Fruit fly (Drosophila melanogaster) whole organism, embryonic: Measurements from ENCODE around the gene CG14929.

ENCODE experiments used
- BEAF-32 ChIP-seq: fragments of 200-800 bp; sonication (Bioruptor generic); optimal IDR thresholded peaks from 3 replicates; lab custom pipeline; 2017; ENCODE audit warnings: missing biosample characterization, missing genetic modification characterization, mild to moderate bottlenecking, moderate library complexity, missing genetic modification reagents
- BtbVII ChIP-seq: fragments of 200-800 bp; sonication (Bioruptor generic); optimal IDR thresholded peaks from 3 replicates; lab custom pipeline; 2017; ENCODE audit warnings: missing biosample characterization, mild to moderate bottlenecking, missing genetic modification characterization
- CG1024 ChIP-seq: fragments of 200-800 bp; sonication (Bioruptor generic); IDR thresholded peaks from 2 replicates; pipeline ENCODE4 v1.3.6; 2022; ENCODE audit warnings: missing biosample characterization, missing genetic modification characterization
- CG10267 ChIP-seq: fragments of 200-800 bp; sonication (Bioruptor generic); optimal IDR thresholded peaks from 2 replicates; lab custom pipeline; 2018; ENCODE audit warnings: missing biosample characterization, mild to moderate bottlenecking, missing genetic modification characterization, moderate library complexity
- CG11560 ChIP-seq: fragments of 200-800 bp; sonication (Bioruptor generic); IDR thresholded peaks from 3 replicates; pipeline ENCODE4 v1.3.6; 2022; ENCODE audit warnings: missing biosample characterization, missing genetic modification characterization
- CG12391 ChIP-seq: fragments of 200-800 bp; sonication (Bioruptor generic); optimal IDR thresholded peaks from 3 replicates; lab custom pipeline; 2018; ENCODE audit warnings: missing biosample characterization, mild to moderate bottlenecking, missing genetic modification characterization, moderate library complexity
- CG14860 ChIP-seq: fragments of 200-800 bp; sonication (Bioruptor generic); IDR thresholded peaks from 3 replicates; pipeline ENCODE4 v1.3.6; 2022; ENCODE audit warnings: missing biosample characterization, missing genetic modification characterization; ENCODE audit not compliant: partially characterized antibody
- CG15479 ChIP-seq: fragments of 200-800 bp; sonication (Bioruptor generic); optimal IDR thresholded peaks from 3 replicates; lab custom pipeline; 2019; ENCODE audit warnings: missing biosample characterization, mild to moderate bottlenecking, missing genetic modification characterization, moderate library complexity
- CG15514 ChIP-seq: fragments of 200-800 bp; sonication (Bioruptor generic); optimal IDR thresholded peaks from 3 replicates; lab custom pipeline; 2017; ENCODE audit warnings: missing biosample characterization, missing genetic modification characterization, mild to moderate bottlenecking, moderate library complexity, missing genetic modification reagents
- CG17612 ChIP-seq: fragments of 200-800 bp; sonication (Bioruptor generic); IDR thresholded peaks from 2 replicates; pipeline ENCODE4 v1.3.6; 2022; ENCODE audit warnings: missing biosample characterization, missing genetic modification characterization
- CG1832 ChIP-seq: fragments of 200-800 bp; sonication (Bioruptor generic); optimal IDR thresholded peaks from 2 replicates; lab custom pipeline; 2017; ENCODE audit warnings: missing biosample characterization, mild to moderate bottlenecking, missing genetic modification characterization, inconsistent platforms
- CG2116 ChIP-seq: fragments of 200-800 bp; sonication (Bioruptor generic); optimal IDR thresholded peaks from 3 replicates; lab custom pipeline; 2018; ENCODE audit warnings: missing biosample characterization, mild to moderate bottlenecking, missing genetic modification characterization
- CG31224 ChIP-seq: fragments of 200-800 bp; sonication (Bioruptor generic); IDR thresholded peaks from 2 replicates; pipeline ENCODE4 v1.3.6; 2022; ENCODE audit warnings: missing biosample characterization, missing genetic modification characterization
- CG3407 ChIP-seq: fragments of 200-800 bp; sonication (Bioruptor generic); optimal IDR thresholded peaks from 2 replicates; lab custom pipeline; 2018; ENCODE audit warnings: missing biosample characterization, mild to moderate bottlenecking, missing genetic modification characterization
- CG3995 ChIP-seq: fragments of 200-800 bp; sonication (Bioruptor generic); optimal IDR thresholded peaks from 3 replicates; lab custom pipeline; 2016; ENCODE audit warnings: missing biosample characterization, missing genetic modification characterization
- CG42726 ChIP-seq: fragments of 200-800 bp; sonication (Bioruptor generic); IDR thresholded peaks from 2 replicates; pipeline ENCODE4 v1.3.6; 2022; ENCODE audit warnings: missing biosample characterization, missing genetic modification characterization; ENCODE audit not compliant: partially characterized antibody
- CG4617 ChIP-seq: fragments of 200-800 bp; sonication (Bioruptor generic); optimal IDR thresholded peaks from 3 replicates; lab custom pipeline; 2016; ENCODE audit warnings: missing biosample characterization, missing genetic modification characterization, borderline replicate concordance
- CG7987 ChIP-seq: fragments of 200-800 bp; sonication (Bioruptor generic); optimal IDR thresholded peaks from 2 replicates; lab custom pipeline; 2018; ENCODE audit warnings: missing biosample characterization, mild to moderate bottlenecking, missing genetic modification characterization, moderate library complexity
- CoRest ChIP-seq: fragments of 200-800 bp; sonication (Bioruptor generic); optimal IDR thresholded peaks from 3 replicates; lab custom pipeline; 2018; ENCODE audit warnings: missing biosample characterization, mild to moderate bottlenecking, missing genetic modification characterization, moderate library complexity
- Deaf1 ChIP-seq: fragments of 200-800 bp; optimal IDR thresholded peaks from 3 replicates; lab custom pipeline; 2019; ENCODE audit warnings: missing biosample characterization, mild to moderate bottlenecking, missing genetic modification characterization, moderate library complexity
- Dip2 ChIP-seq: fragments of 200-800 bp; sonication (Bioruptor generic); IDR thresholded peaks from 2 replicates; pipeline ENCODE4 v1.3.6; 2022; ENCODE audit warnings: missing biosample characterization, missing genetic modification characterization
- Dref ChIP-seq: fragments of 200-800 bp; sonication (Bioruptor generic); IDR thresholded peaks from 2 replicates; pipeline ENCODE4 v1.3.6; 2022; ENCODE audit warnings: missing biosample characterization, missing genetic modification characterization
- Ets97D ChIP-seq: fragments of 200-800 bp; sonication (Bioruptor generic); optimal IDR thresholded peaks from 3 replicates; lab custom pipeline; 2016; ENCODE audit warnings: missing biosample characterization, missing genetic modification characterization
- H2.0 ChIP-seq: fragments of 200-800 bp; sonication (Bioruptor generic); IDR thresholded peaks from 2 replicates; pipeline ENCODE4 v1.3.6; 2022; ENCODE audit warnings: missing biosample characterization, missing genetic modification characterization
- HLH4C ChIP-seq: fragments of 200-800 bp; sonication (Bioruptor generic); IDR thresholded peaks from 3 replicates; pipeline ENCODE4 v1.3.6; 2022; ENCODE audit warnings: missing biosample characterization, missing genetic modification characterization; ENCODE audit not compliant: partially characterized antibody
- MESR4 ChIP-seq: fragments of 200-800 bp; sonication (Bioruptor generic); optimal IDR thresholded peaks from 2 replicates; lab custom pipeline; 2018; ENCODE audit warnings: missing biosample characterization, mild to moderate bottlenecking, missing genetic modification characterization, moderate library complexity
- NC2β ChIP-seq: fragments of 200-800 bp; sonication (Bioruptor generic); optimal IDR thresholded peaks from 2 replicates; lab custom pipeline; 2016; ENCODE audit warnings: missing biosample characterization, missing genetic modification characterization
- Optix ChIP-seq: fragments of 200-800 bp; sonication (Bioruptor generic); IDR thresholded peaks from 3 replicates; pipeline ENCODE4 v1.3.6; 2022; ENCODE audit warnings: missing biosample characterization, missing genetic modification characterization
- Pdp1 ChIP-seq, 2 experiments: fragments of 200-800 bp; sonication (Bioruptor generic); optimal IDR thresholded peaks; 3 replicates each; lab custom pipeline; 2016; ENCODE audit warnings: missing biosample characterization in 2 of 2, missing genetic modification characterization in 2 of 2, mild to moderate bottlenecking in 1 of 2, moderate library complexity in 1 of 2
- Sin3A ChIP-seq: fragments of >200 bp; optimal IDR thresholded peaks from 2 replicates; lab custom pipeline; 2018
- Six4 ChIP-seq: fragments of 200-800 bp; sonication (Bioruptor generic); optimal IDR thresholded peaks from 2 replicates; lab custom pipeline; 2016; ENCODE audit warnings: missing biosample characterization, missing genetic modification characterization
- YL-1 ChIP-seq: fragments of 200-800 bp; sonication (Bioruptor generic); optimal IDR thresholded peaks from 3 replicates; lab custom pipeline; 2017; ENCODE audit warnings: missing biosample characterization, mild to moderate bottlenecking, missing genetic modification characterization
- amos ChIP-seq: fragments of 200-800 bp; sonication (Bioruptor generic); IDR thresholded peaks from 2 replicates; pipeline ENCODE4 v1.3.6; 2022; ENCODE audit warnings: missing biosample characterization, missing genetic modification characterization; ENCODE audit not compliant: partially characterized antibody
- bigmax ChIP-seq: fragments of 200-800 bp; sonication (Bioruptor generic); optimal IDR thresholded peaks from 2 replicates; lab custom pipeline; 2018; ENCODE audit warnings: missing biosample characterization, mild to moderate bottlenecking, missing genetic modification characterization
- crol ChIP-seq: fragments of 200-800 bp; sonication (Bioruptor generic); IDR thresholded peaks from 2 replicates; pipeline ENCODE4 v1.3.6; 2022; ENCODE audit warnings: missing biosample characterization, missing genetic modification characterization
- crp ChIP-seq, 2 experiments: fragments of 200-800 bp; sonication (Bioruptor generic); optimal IDR thresholded peaks; 2 replicates in 1 of 2; 3 replicates in 1 of 2; lab custom pipeline; 2017; ENCODE audit warnings: missing biosample characterization in 2 of 2, missing genetic modification characterization in 2 of 2, mild to moderate bottlenecking in 1 of 2, moderate library complexity in 1 of 2
- grn ChIP-seq: fragments of 200-800 bp; sonication (Bioruptor generic); optimal IDR thresholded peaks from 3 replicates; lab custom pipeline; 2017; ENCODE audit warnings: missing biosample characterization, missing genetic modification characterization
- hkb ChIP-seq, 2 experiments: fragments of 200-800 bp in 1 of 2; fragments of >200 bp in 1 of 2; sonication (Bioruptor generic) in 1 of 2; IDR thresholded peaks in 1 of 2; optimal IDR thresholded peaks in 1 of 2; 2 replicates each; pipeline versions ENCODE4 v1.3.6 to Lab custom; 2017 to 2022; ENCODE audit warnings: missing biosample characterization in 1 of 2, missing genetic modification characterization in 1 of 2
- inv ChIP-seq: fragments of 200-800 bp; sonication (Bioruptor generic); IDR thresholded peaks from 2 replicates; pipeline ENCODE4 v1.3.6; 2022; ENCODE audit warnings: missing biosample characterization, missing genetic modification characterization; ENCODE audit not compliant: partially characterized antibody
- kni ChIP-seq: fragments of 200-800 bp; sonication (Bioruptor generic); optimal IDR thresholded peaks from 3 replicates; lab custom pipeline; 2017; ENCODE audit warnings: mild to moderate bottlenecking, missing biosample characterization, missing genetic modification reagents, missing genetic modification characterization
- lilli ChIP-seq: fragments of 200-800 bp; sonication (Bioruptor generic); optimal IDR thresholded peaks from 3 replicates; lab custom pipeline; 2016; ENCODE audit warnings: missing biosample characterization, missing genetic modification characterization
- nerfin-2 ChIP-seq: fragments of 200-800 bp; sonication (Bioruptor generic); IDR thresholded peaks from 2 replicates; pipeline ENCODE4 v1.3.6; 2022; ENCODE audit warnings: missing biosample characterization, missing genetic modification characterization; ENCODE audit not compliant: partially characterized antibody
- pnt ChIP-seq: fragments of 200-800 bp; sonication (Bioruptor generic); optimal IDR thresholded peaks from 3 replicates; lab custom pipeline; 2016; ENCODE audit warnings: missing biosample characterization, missing genetic modification characterization
- pzg ChIP-seq: fragments of 200-800 bp; sonication (Bioruptor generic); optimal IDR thresholded peaks from 3 replicates; lab custom pipeline; 2018; ENCODE audit warnings: missing biosample characterization, mild to moderate bottlenecking, missing genetic modification characterization, moderate library complexity
- repo ChIP-seq: fragments of 200-800 bp; sonication (Bioruptor generic); optimal IDR thresholded peaks from 2 replicates; lab custom pipeline; 2016; ENCODE audit warnings: missing biosample characterization, missing genetic modification characterization
- sens ChIP-seq: fragments of 200-800 bp; sonication (Bioruptor generic); peaks from one replicate; lab custom pipeline; 2016; ENCODE audit warnings: missing biosample characterization, missing genetic modification characterization
- unpg ChIP-seq: fragments of 200-800 bp; sonication (Bioruptor generic); optimal IDR thresholded peaks from 3 replicates; lab custom pipeline; 2018; ENCODE audit warnings: missing biosample characterization, mild to moderate bottlenecking, missing genetic modification characterization, moderate library complexity

The CG14929 gene

dm6 chr2L:11516526-11517441 lies 2.8 kb upstream of the CG14929 start, which contains the start of the genes Dlg5 and CG4970 (continued):
- no peak for TF ChIP-seq CG17612
- TF ChIP-seq sens: peak; percentile 57
- TF ChIP-seq MESR4 (GFP tag; lab: Kevin White, UChicago): peak; percentile 75
- peak; percentile 80 for TF ChIP-seq CG15514 (GFP tag; lab: Kevin White, UChicago)
- no peak for TF ChIP-seq Dip2
- TF ChIP-seq CG3995 (GFP tag; lab: Kevin White, UChicago): peak; percentile 12
- TF ChIP-seq unpg (GFP tag; lab: Kevin White, UChicago): no peak
- TF ChIP-seq CG14860 (GFP tag; lab: Robert Waterston, UW): peak; percentile 46; the same call in 2 of the 3 replicates
- TF ChIP-seq CG15479 (GFP tag; lab: Kevin White, UChicago): no peak
- TF ChIP-seq crp (GFP tag; optimal IDR thresholded peaks at IDR 0.05; lab: Kevin White, UChicago): peak in 1 of 2 experiments; percentile 64
- no peak for TF ChIP-seq CG31224 (GFP tag; lab: Robert Waterston, UW)
- no peak for TF ChIP-seq Six4 (GFP tag; lab: Kevin White, UChicago)
- peak; percentile 86 for TF ChIP-seq BEAF-32 (GFP tag; lab: Kevin White, UChicago)
- peak; percentile 17 for TF ChIP-seq BtbVII (GFP tag; lab: Kevin White, UChicago)
- TF ChIP-seq pzg (GFP tag; lab: Kevin White, UChicago): peak; percentile 84
- TF ChIP-seq CG2116 (GFP tag; lab: Kevin White, UChicago): peak; percentile 78
- TF ChIP-seq kni: peak; percentile 63
- 0 out of 2 replicates have a peak, but pooled peaks have one; percentile 13 for TF ChIP-seq CG42726 (GFP tag; lab: Robert Waterston, UW)
- TF ChIP-seq amos (GFP tag; lab: Robert Waterston, UW): peak; percentile 84
- no peak for TF ChIP-seq H2.0 (GFP tag; lab: Robert Waterston, UW)
- peak; percentile 85 for TF ChIP-seq YL-1 (GFP tag; lab: Kevin White, UChicago)
- peak; percentile 73 for TF ChIP-seq Ets97D
- TF ChIP-seq Deaf1 (tag; lab: Kevin White, UChicago): peak; percentile 10
- peak; percentile 33 for TF ChIP-seq CG4617
- no peak for TF ChIP-seq CG12391 (tag; lab: Kevin White, UChicago)
- no peak for TF ChIP-seq repo (GFP tag; lab: Kevin White, UChicago)
- TF ChIP-seq bigmax (GFP tag; lab: Kevin White, UChicago): no peak
- peak; percentile 20 for TF ChIP-seq lilli
- TF ChIP-seq Optix (GFP tag; lab: Robert Waterston, UW): no peak
- peak; percentile 56 for TF ChIP-seq Sin3A (lab: Kevin White, UChicago)
- TF ChIP-seq CG3407 (GFP tag; lab: Kevin White, UChicago): no peak
- TF ChIP-seq CG1832 (GFP tag; lab: Kevin White, UChicago): peak; percentile 95
- peak; percentile 71 for TF ChIP-seq Dref (GFP tag; lab: Robert Waterston, UW)
- peak; percentile 73 for TF ChIP-seq HLH4C (GFP tag; lab: Robert Waterston, UW)
- peak; percentile 85 for TF ChIP-seq hkb (optimal IDR thresholded peaks at IDR 0.05; lab: Kevin White, UChicago)
- no peak for TF ChIP-seq hkb (GFP tag; IDR thresholded peaks at IDR 0.05; lab: Robert Waterston, UW)
- TF ChIP-seq pnt (GFP tag; lab: Kevin White, UChicago): peak; percentile 22
- TF ChIP-seq CG7987 (GFP tag; lab: Kevin White, UChicago): no peak
- TF ChIP-seq CoRest: no peak
- TF ChIP-seq inv (GFP tag; lab: Robert Waterston, UW): peak; percentile 76
- TF ChIP-seq NC2β (GFP tag; lab: Kevin White, UChicago): peak; percentile 35
- TF ChIP-seq CG1024 (GFP tag; lab: Robert Waterston, UW): no peak
- peak; percentile 55; the same call in 1 of the 3 replicates for TF ChIP-seq CG11560
- peak in 1 of 2 experiments; percentile 97 for TF ChIP-seq Pdp1 (GFP tag; optimal IDR thresholded peaks at IDR 0.05; lab: Kevin White, UChicago)
- peak; percentile 66; the same call in 1 of the 2 replicates for TF ChIP-seq nerfin-2 (GFP tag; lab: Robert Waterston, UW)
- peak; percentile 61 for TF ChIP-seq CG10267 (tag; lab: Kevin White, UChicago)
- peak; percentile 69 for TF ChIP-seq crol (GFP tag; lab: Robert Waterston, UW)
- TF ChIP-seq grn (GFP tag; lab: Kevin White, UChicago): peak; percentile 93
